Worm (Caenorhabditis elegans) whole organism, L4 larva: ENCODE data around the gene B0546.4.

Experiments used
- aha-1 ChIP-seq: fragments of 150-350 bp; peaks from one replicate; lab custom pipeline; 2014; ENCODE audit warnings: missing biosample characterization, missing genetic modification characterization
- ceh-28 ChIP-seq: fragments of 150-350 bp; optimal IDR thresholded peaks from 2 replicates; lab custom pipeline; 2014; ENCODE audit warnings: missing biosample characterization, missing genetic modification reagents, missing genetic modification characterization
- ceh-82 ChIP-seq: sonication (generic microtip); optimal IDR thresholded peaks from 2 replicates; lab custom pipeline; 2017; ENCODE audit warnings: missing biosample characterization, missing genetic modification characterization
- ces-1 ChIP-seq: fragments of 150-350 bp; sonication (generic microtip); optimal IDR thresholded peaks from 4 replicates; lab custom pipeline; 2014; ENCODE audit warnings: missing biosample characterization, missing genetic modification reagents, missing genetic modification characterization
- hlh-30 ChIP-seq: sonication (generic microtip); optimal IDR thresholded peaks from 2 replicates; lab custom pipeline; 2017; ENCODE audit warnings: antibody characterized with exemption, mild to moderate bottlenecking, missing genetic modification characterization, missing compliant biosample characterization; ENCODE audit not compliant: insufficient read depth
- nhr-25 ChIP-seq: sonication (generic microtip); optimal IDR thresholded peaks from 2 replicates; lab custom pipeline; 2017; ENCODE audit warnings: missing genetic modification characterization, mild to moderate bottlenecking, missing compliant biosample characterization, antibody characterized with exemption, moderate library complexity, borderline replicate concordance; ENCODE audit not compliant: insufficient read depth
- nhr-76 ChIP-seq: fragments of 150-350 bp; optimal IDR thresholded peaks from 2 replicates; lab custom pipeline; 2014; ENCODE audit warnings: missing biosample characterization, missing genetic modification characterization
- unc-39 ChIP-seq: sonication (generic microtip); optimal IDR thresholded peaks from 2 replicates; lab custom pipeline; 2017; ENCODE audit warnings: missing biosample characterization, missing genetic modification characterization
- unc-62 ChIP-seq, 3 experiments: fragments of 150-350 bp in 1 of 3; sonication (generic microtip); optimal IDR thresholded peaks in 2 of 3; peaks in 1 of 3; 1 replicate in 1 of 3; 2 replicates in 2 of 3; lab custom pipeline; 2014 to 2017; ENCODE audit warnings: missing biosample characterization in 3 of 3, missing genetic modification characterization in 3 of 3, missing genetic modification reagents in 3 of 3, missing genotype in 1 of 3

- TF ChIP-seq ceh-82 (tag; lab: Kevin White, UChicago), result no peak
- no peak for TF ChIP-seq ceh-28 (tag; lab: Kevin White, UChicago)
- no peak for TF ChIP-seq unc-62 (GFP tag; optimal IDR thresholded peaks at IDR 0.05 in 1 of 2; lab: Kevin White, UChicago)
- no peak for TF ChIP-seq unc-62 (tag; optimal IDR thresholded peaks at IDR 0.05; lab: Kevin White, UChicago)
- TF ChIP-seq hlh-30 (tag; lab: Kevin White, UChicago), result no peak
- no peak for TF ChIP-seq ces-1 (GFP tag; lab: Kevin White, UChicago)
- TF ChIP-seq nhr-25, result no peak
- TF ChIP-seq aha-1 (tag; lab: Kevin White, UChicago), result no peak
- TF ChIP-seq unc-39 (tag; lab: Kevin White, UChicago), result no peak
- TF ChIP-seq nhr-76 (tag; lab: Kevin White, UChicago), result no peak
Measured at ce11 chrIV:3373370-3373769, 10.6 kb downstream of the B0546.4 start.
